Worm (Caenorhabditis elegans) whole organism, L3 larva: ENCODE measurements around the gene srh-187.

ENCODE experiments used
- R02D3.7 ChIP-seq: fragments of 150-350 bp; optimal IDR thresholded peaks from 2 replicates; lab custom pipeline; 2014; ENCODE audit warnings: missing biosample characterization, missing genetic modification characterization
- daf-12 ChIP-seq: fragments of 150-350 bp; optimal IDR thresholded peaks from 2 replicates; lab custom pipeline; 2014; ENCODE audit warnings: missing biosample characterization, missing genetic modification reagents, missing genetic modification characterization
- skn-1 ChIP-seq: fragments of 150-350 bp; optimal IDR thresholded peaks from 2 replicates; lab custom pipeline; 2014; ENCODE audit warnings: missing biosample characterization, missing genetic modification characterization

- TF ChIP-seq skn-1 (no peak), R02D3.7 (tag; lab: Kevin White, UChicago) (no peak), daf-12 (tag; lab: Kevin White, UChicago) (no peak)
Measured at ce11 chrV:7341942-7342341, 2.2 kb upstream of the srh-187 start, which contains the start of the genes nhr-263 and nhr-148.
